Fruit fly (Drosophila melanogaster): ENCODE results near the gene t-Grip128.

Gene t-Grip128

DNA sequence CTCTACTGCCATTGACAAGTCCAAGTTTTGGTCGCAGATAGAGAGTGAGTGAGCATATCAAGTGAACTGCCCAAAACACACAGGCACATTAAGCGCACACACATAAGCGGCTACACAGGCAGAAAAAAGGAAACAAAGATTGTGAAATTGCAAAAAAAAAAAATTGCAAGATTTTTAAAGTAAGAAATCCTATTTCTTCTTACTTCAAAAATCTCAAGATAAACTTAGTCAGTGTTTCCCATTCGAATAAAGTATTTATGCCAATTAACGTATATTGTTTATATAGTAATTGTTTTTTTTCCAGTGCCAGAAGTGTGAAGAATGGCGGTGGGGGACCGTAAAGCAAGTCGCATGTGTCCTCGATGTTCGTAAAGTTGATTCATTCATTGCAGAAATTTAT, 17.7 kb downstream of the t-Grip128 start:
- TF ChIP-seq CG8159 (tag; optimal IDR thresholded peaks at IDR 0.05) (no peak), EcR (GFP tag; optimal IDR thresholded peaks at IDR 0.05) (no peak), Snoo (tag; optimal IDR thresholded peaks at IDR 0.05) (no peak), D1 (tag; optimal IDR thresholded peaks at IDR 0.05) (no peak), fd96Ca (GFP tag; IDR thresholded peaks at IDR 0.05) (no peak), CG9948 (tag; optimal IDR thresholded peaks at IDR 0.05) (no peak), CG32121 (GFP tag; IDR thresholded peaks at IDR 0.05) (no peak), Pif1B (GFP tag; optimal IDR thresholded peaks at IDR 0.05) (no peak), CG12605 (GFP tag; IDR thresholded peaks at IDR 0.05) (no peak), CG34367 (tag; optimal IDR thresholded peaks at IDR 0.05) (no peak), CG8301 (tag; optimal IDR thresholded peaks at IDR 0.05) (no peak), Pif1A (GFP tag; optimal IDR thresholded peaks at IDR 0.05) (no peak)

DNA sequence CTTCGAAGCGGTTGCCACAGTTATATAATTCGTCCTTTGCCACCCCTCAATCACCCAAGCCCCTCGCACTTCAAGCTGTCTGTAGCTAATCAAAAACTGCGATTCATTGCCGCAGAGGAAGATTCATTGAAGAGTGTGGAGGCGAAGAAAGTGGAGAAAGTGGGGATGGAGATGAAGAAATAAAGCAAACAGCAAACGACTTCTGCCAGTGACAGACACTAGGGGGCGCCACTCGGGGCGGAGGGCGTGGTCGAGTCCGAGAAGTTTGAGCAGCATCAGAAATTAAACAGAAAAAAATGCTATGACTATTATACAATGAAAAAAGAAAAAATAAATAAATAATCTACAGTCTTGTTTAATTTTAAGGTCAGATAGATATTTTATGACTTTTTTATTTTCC, 18.6 kb downstream of the t-Grip128 start:
- TF ChIP-seq rn (GFP tag; IDR thresholded peaks at IDR 0.05) (no peak), Pif1A (GFP tag; optimal IDR thresholded peaks at IDR 0.05) (no peak), Snoo (tag; optimal IDR thresholded peaks at IDR 0.05) (no peak), CG12605 (GFP tag; IDR thresholded peaks at IDR 0.05) (no peak), gl (tag; optimal IDR thresholded peaks at IDR 0.05) (no peak), CG8301 (tag; optimal IDR thresholded peaks at IDR 0.05) (no peak), CG4496 (GFP tag; IDR thresholded peaks at IDR 0.05) (no peak), CG9948 (tag; optimal IDR thresholded peaks at IDR 0.05) (no peak), fd96Ca (GFP tag; IDR thresholded peaks at IDR 0.05) (no peak), CG32121 (GFP tag; IDR thresholded peaks at IDR 0.05) (no peak), CG14655 (GFP tag; optimal IDR thresholded peaks at IDR 0.05) (no peak), CG8159 (tag; optimal IDR thresholded peaks at IDR 0.05) (no peak), CG15710 (tag; optimal IDR thresholded peaks at IDR 0.05) (no peak), D1 (tag; optimal IDR thresholded peaks at IDR 0.05) (no peak), CG17806 (tag; optimal IDR thresholded peaks at IDR 0.05) (no peak)

DNA sequence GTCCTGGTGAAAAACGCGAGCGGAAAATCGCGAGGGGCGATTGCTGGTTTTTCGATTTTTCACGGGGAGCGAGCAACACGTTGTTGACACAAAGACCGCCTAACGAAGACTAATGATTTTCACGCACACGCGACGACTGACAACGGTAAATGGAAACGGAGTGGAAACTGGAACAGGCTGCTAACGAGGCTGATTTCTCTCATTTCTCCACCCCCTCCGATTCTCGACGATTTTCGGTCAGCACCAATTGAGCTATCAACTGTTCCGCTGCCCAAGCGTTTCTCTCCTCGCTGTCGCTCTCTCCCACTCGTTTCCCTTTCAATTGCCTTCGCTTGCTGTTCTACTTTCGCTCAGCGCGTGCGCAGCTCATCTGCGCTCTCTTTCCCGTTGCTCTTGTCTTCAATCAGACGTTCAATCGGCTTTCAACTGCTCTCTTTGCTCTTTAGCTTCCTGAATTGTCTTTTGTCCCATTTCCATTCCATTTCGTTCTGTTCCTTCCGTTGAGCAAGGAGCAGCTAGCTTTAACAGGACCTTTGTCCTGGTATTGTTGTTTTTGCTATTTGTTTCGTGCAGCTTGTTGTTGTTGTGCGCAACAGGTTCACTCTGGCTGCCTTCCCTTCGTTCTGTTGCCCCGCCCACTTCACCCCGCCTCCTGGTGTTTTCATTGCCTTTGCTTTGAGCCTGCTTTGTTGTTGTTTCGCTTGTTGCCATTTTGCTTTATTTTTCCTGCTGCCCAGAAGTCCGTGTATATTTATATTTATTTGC, 20.4 kb downstream of the t-Grip128 start:
- TF ChIP-seq CG8159 (tag; optimal IDR thresholded peaks at IDR 0.05): no peak
- peak; percentile 14 for TF ChIP-seq Snoo (tag; optimal IDR thresholded peaks at IDR 0.05)
- no peak for TF ChIP-seq fd96Ca (GFP tag; IDR thresholded peaks at IDR 0.05)
- no peak for TF ChIP-seq CG34367 (tag; optimal IDR thresholded peaks at IDR 0.05)
- TF ChIP-seq CG12605 (GFP tag; IDR thresholded peaks at IDR 0.05): peak; percentile 75
- TF ChIP-seq CG4496 (GFP tag; IDR thresholded peaks at IDR 0.05): 0 out of 3 replicates have a peak, but pooled peaks have one; percentile 26
- no peak for TF ChIP-seq Ets98B (GFP tag; IDR thresholded peaks at IDR 0.05)

DNA sequence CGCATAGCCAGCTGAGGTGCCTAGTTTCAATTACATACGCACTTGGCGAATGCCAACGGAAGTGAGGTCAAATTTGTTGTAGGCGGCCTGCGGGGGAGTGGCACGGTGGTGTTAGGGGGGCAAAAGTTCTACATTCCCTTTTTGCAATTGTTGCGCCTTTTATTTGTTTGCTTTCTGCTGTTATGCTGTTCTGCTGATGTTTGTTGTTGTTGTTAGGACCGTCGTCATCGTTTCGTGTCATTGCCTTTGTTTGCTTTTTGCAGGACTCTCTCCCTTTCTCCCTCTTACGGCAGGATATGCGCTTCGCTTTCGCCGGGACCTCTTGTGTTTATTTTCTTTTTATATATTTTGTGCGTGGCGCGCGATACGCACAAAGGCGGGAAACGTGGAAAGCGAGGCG, 27.3 kb downstream of the t-Grip128 start:
- TF ChIP-seq CG12605 (GFP tag; IDR thresholded peaks at IDR 0.05) (no peak), CG4496 (GFP tag; IDR thresholded peaks at IDR 0.05) (no peak), CG8159 (tag; optimal IDR thresholded peaks at IDR 0.05) (no peak), Pif1A (GFP tag; optimal IDR thresholded peaks at IDR 0.05) (no peak), CG14655 (GFP tag; optimal IDR thresholded peaks at IDR 0.05) (no peak), EcR (GFP tag; optimal IDR thresholded peaks at IDR 0.05) (no peak), CG13204 (GFP tag; optimal IDR thresholded peaks at IDR 0.05) (no peak), CG15710 (tag; optimal IDR thresholded peaks at IDR 0.05) (no peak), CG17806 (tag; optimal IDR thresholded peaks at IDR 0.05) (no peak), CG8301 (tag; optimal IDR thresholded peaks at IDR 0.05) (no peak), Pif1B (GFP tag; optimal IDR thresholded peaks at IDR 0.05) (no peak), fd96Ca (GFP tag; IDR thresholded peaks at IDR 0.05) (no peak), gl (tag; optimal IDR thresholded peaks at IDR 0.05) (no peak), CG32121 (GFP tag; IDR thresholded peaks at IDR 0.05) (no peak), rn (GFP tag; IDR thresholded peaks at IDR 0.05) (no peak), CG10348 (GFP tag; IDR thresholded peaks at IDR 0.05) (no peak), D1 (tag; optimal IDR thresholded peaks at IDR 0.05) (no peak), CG9948 (tag; optimal IDR thresholded peaks at IDR 0.05) (no peak), Snoo (tag; optimal IDR thresholded peaks at IDR 0.05) (no peak)

DNA sequence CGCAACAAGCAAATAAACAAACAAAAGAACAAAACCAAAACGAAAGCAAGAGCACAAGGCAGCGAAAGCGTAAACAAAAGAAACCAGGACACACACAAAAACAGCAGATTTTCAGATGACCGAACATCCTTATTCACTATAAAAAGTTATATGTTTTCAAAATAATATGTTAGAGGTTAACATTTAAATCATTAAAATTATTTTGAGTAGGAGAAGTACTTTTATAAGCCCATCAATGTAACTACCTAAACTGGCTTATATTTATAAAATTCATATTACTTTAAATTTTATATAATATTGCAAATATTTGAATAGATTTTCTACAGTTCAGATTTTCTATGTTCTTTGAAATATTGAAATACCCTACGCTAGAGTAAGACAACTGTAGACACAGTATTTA, 29.9 kb downstream of the t-Grip128 start:
- no peak for TF ChIP-seq gl (tag; optimal IDR thresholded peaks at IDR 0.05)
- TF ChIP-seq CG8159 (tag; optimal IDR thresholded peaks at IDR 0.05): no peak
- TF ChIP-seq CG14655 (GFP tag; optimal IDR thresholded peaks at IDR 0.05): no peak
- TF ChIP-seq CG10348 (GFP tag; IDR thresholded peaks at IDR 0.05): no peak
- TF ChIP-seq CG17806 (tag; optimal IDR thresholded peaks at IDR 0.05): no peak
- TF ChIP-seq Pif1B (GFP tag; optimal IDR thresholded peaks at IDR 0.05): no peak
- TF ChIP-seq Ets98B (GFP tag; IDR thresholded peaks at IDR 0.05): no peak
- no peak for TF ChIP-seq CG4496 (GFP tag; IDR thresholded peaks at IDR 0.05)
- no peak for TF ChIP-seq CG9948 (tag; optimal IDR thresholded peaks at IDR 0.05)
- TF ChIP-seq CG15710 (tag; optimal IDR thresholded peaks at IDR 0.05): no peak
